Worm (Caenorhabditis elegans) whole organism, L4 larva: Measurements from ENCODE around the gene W04G3.13.
A peak's percentile ranks its signal among the peaks of the same experiment; 100 is the strongest.

Experiments used
- D1046.2 ChIP-seq: fragments of 200-800 bp; sonication (Bioruptor generic); IDR thresholded peaks from 2 replicates; pipeline ENCODE4 v1.3.6; 2022; ENCODE audit warnings: missing genetic modification characterization, missing compliant biosample characterization
- F26F4.8 ChIP-seq: fragments of 200-800 bp; sonication (Bioruptor generic); conservative IDR thresholded peaks from 2 replicates; pipeline ENCODE4 v1.3.6; 2022; ENCODE audit warnings: missing genetic modification characterization, missing compliant biosample characterization
- T26A8.4 ChIP-seq: fragments of 200-800 bp; sonication (Bioruptor generic); IDR thresholded peaks from 2 replicates; pipeline ENCODE4 v1.3.6; 2022; ENCODE audit warnings: missing genetic modification characterization, missing compliant biosample characterization
- aha-1 ChIP-seq: fragments of 150-350 bp; peaks from one replicate; lab custom pipeline; 2014; ENCODE audit warnings: missing biosample characterization, missing genetic modification characterization
- aly-2 ChIP-seq: sonication (generic microtip); optimal IDR thresholded peaks from 2 replicates; lab custom pipeline; 2018; ENCODE audit warnings: missing biosample characterization, missing genetic modification characterization
- ama-1 ChIP-seq: fragments of 150-350 bp; optimal IDR thresholded peaks from 2 replicates; lab custom pipeline; 2014; ENCODE audit warnings: inconsistent platforms, mixed read lengths
- attf-4 ChIP-seq: sonication (generic microtip); optimal IDR thresholded peaks from 3 replicates; lab custom pipeline; 2017; ENCODE audit warnings: missing biosample characterization, missing genetic modification characterization
- ceh-32 ChIP-seq: sonication (generic microtip); optimal IDR thresholded peaks from 2 replicates; lab custom pipeline; 2016; ENCODE audit warnings: mild to moderate bottlenecking, missing genetic modification characterization, missing compliant biosample characterization; ENCODE audit not compliant: poor library complexity
- ceh-62 ChIP-seq: sonication (generic microtip); optimal IDR thresholded peaks from 2 replicates; lab custom pipeline; 2017; ENCODE audit warnings: missing biosample characterization, missing genetic modification characterization
- ceh-82 ChIP-seq: sonication (generic microtip); optimal IDR thresholded peaks from 2 replicates; lab custom pipeline; 2017; ENCODE audit warnings: missing biosample characterization, missing genetic modification characterization
- ces-1 ChIP-seq: fragments of 150-350 bp; sonication (generic microtip); optimal IDR thresholded peaks from 4 replicates; lab custom pipeline; 2014; ENCODE audit warnings: missing biosample characterization, missing genetic modification reagents, missing genetic modification characterization
- cey-2 ChIP-seq: sonication (generic microtip); optimal IDR thresholded peaks from 3 replicates; lab custom pipeline; 2017; ENCODE audit warnings: missing genetic modification characterization, mild to moderate bottlenecking, missing compliant biosample characterization, antibody characterized with exemption, borderline replicate concordance; ENCODE audit not compliant: insufficient read depth
- dmd-9 ChIP-seq: fragments of 200-800 bp; sonication (Bioruptor generic); IDR thresholded peaks from 2 replicates; pipeline ENCODE4 v1.3.6; 2022; ENCODE audit warnings: missing genetic modification reagents, missing genetic modification characterization, missing compliant biosample characterization
- dpl-1 ChIP-seq: fragments of 150-350 bp; optimal IDR thresholded peaks from 2 replicates; lab custom pipeline; 2014; ENCODE audit warnings: missing biosample characterization, missing genetic modification reagents, missing genetic modification characterization
- egl-27 ChIP-seq: sonication (generic microtip); optimal IDR thresholded peaks from 3 replicates; lab custom pipeline; 2017; ENCODE audit warnings: missing biosample characterization, missing genetic modification reagents, missing genetic modification characterization
- egl-43 ChIP-seq: fragments of 200-800 bp; sonication (Bioruptor generic); IDR thresholded peaks from 2 replicates; pipeline ENCODE4 v1.3.6; 2022; ENCODE audit warnings: missing genetic modification reagents, missing genetic modification characterization, missing compliant biosample characterization
- gei-8 ChIP-seq: fragments of 200-800 bp; sonication (Bioruptor generic); optimal IDR thresholded peaks from 2 replicates; lab custom pipeline; 2018; ENCODE audit warnings: mild to moderate bottlenecking, missing genetic modification characterization, missing compliant biosample characterization
- hif-1 ChIP-seq, 2 experiments: sonication (generic microtip); optimal IDR thresholded peaks; 2 replicates each; lab custom pipeline; 2016 to 2017; ENCODE audit warnings: missing compliant biosample characterization in 2 of 2, missing genetic modification characterization in 2 of 2, missing genetic modification reagents in 2 of 2, missing genotype in 2 of 2, mild to moderate bottlenecking in 1 of 2
- hlh-30 ChIP-seq: sonication (generic microtip); optimal IDR thresholded peaks from 2 replicates; lab custom pipeline; 2017; ENCODE audit warnings: antibody characterized with exemption, mild to moderate bottlenecking, missing genetic modification characterization, missing compliant biosample characterization; ENCODE audit not compliant: insufficient read depth
- hmg-1.1 ChIP-seq: fragments of 200-800 bp; sonication (Bioruptor generic); IDR thresholded peaks from 2 replicates; pipeline ENCODE4 v1.3.6; 2022; ENCODE audit warnings: missing genetic modification reagents, missing genetic modification characterization, missing compliant biosample characterization
- lim-7 ChIP-seq: fragments of 200-800 bp; sonication (Bioruptor generic); IDR thresholded peaks from 2 replicates; pipeline ENCODE4 v1.3.6; 2022; ENCODE audit warnings: missing genetic modification characterization, missing compliant biosample characterization
- lin-1 ChIP-seq: fragments of 200-800 bp; sonication (Bioruptor generic); IDR thresholded peaks from 2 replicates; pipeline ENCODE4 v1.3.6; 2022; ENCODE audit warnings: missing genetic modification reagents, missing genetic modification characterization, missing compliant biosample characterization
- lin-15B ChIP-seq: fragments of 150-350 bp; sonication (generic microtip); optimal IDR thresholded peaks from 3 replicates; lab custom pipeline; 2014; ENCODE audit warnings: missing biosample characterization, missing genetic modification characterization
- lin-38 ChIP-seq: fragments of 200-800 bp; sonication (Bioruptor generic); IDR thresholded peaks from 2 replicates; pipeline ENCODE4 v1.3.6; 2022; ENCODE audit warnings: missing genetic modification reagents, missing genetic modification characterization, missing compliant biosample characterization
- lir-3 ChIP-seq: sonication (generic microtip); optimal IDR thresholded peaks from 2 replicates; lab custom pipeline; 2016; ENCODE audit warnings: mild to moderate bottlenecking, missing genetic modification characterization, missing compliant biosample characterization
- lsy-2 ChIP-seq, 2 experiments: fragments of 150-350 bp in 1 of 2; sonication (generic microtip) in 1 of 2; optimal IDR thresholded peaks; 2 replicates each; lab custom pipeline; 2014 to 2017; ENCODE audit warnings: missing biosample characterization in 2 of 2, missing genetic modification characterization in 2 of 2
- madf-9 ChIP-seq: fragments of 200-800 bp; sonication (Bioruptor generic); conservative IDR thresholded peaks from 2 replicates; pipeline ENCODE4 v1.3.6; 2022; ENCODE audit warnings: missing genetic modification reagents, missing genetic modification characterization, missing compliant biosample characterization
- mep-1 ChIP-seq: fragments of 150-350 bp; sonication (generic microtip); optimal IDR thresholded peaks from 3 replicates; lab custom pipeline; 2014; ENCODE audit warnings: missing biosample characterization, missing genetic modification characterization
- mes-2 ChIP-seq: sonication (generic microtip); optimal IDR thresholded peaks from 2 replicates; lab custom pipeline; 2016; ENCODE audit warnings: missing genotype, mild to moderate bottlenecking, missing genetic modification characterization, missing compliant biosample characterization; ENCODE audit not compliant: poor library complexity, severe bottlenecking
- mxl-3 ChIP-seq: fragments of 200-800 bp; sonication (Bioruptor generic); optimal IDR thresholded peaks from 2 replicates; lab custom pipeline; 2018; ENCODE audit warnings: mild to moderate bottlenecking, missing genetic modification characterization, missing compliant biosample characterization
- nhr-10 ChIP-seq: fragments of 150-350 bp; optimal IDR thresholded peaks from 2 replicates; lab custom pipeline; 2014; ENCODE audit warnings: missing biosample characterization, missing genetic modification characterization
- nhr-111 ChIP-seq: fragments of 200-800 bp; sonication (Bioruptor generic); optimal IDR thresholded peaks from 2 replicates; lab custom pipeline; 2018; ENCODE audit warnings: mild to moderate bottlenecking, missing genetic modification characterization, missing compliant biosample characterization
- nhr-237 ChIP-seq: sonication (generic microtip); optimal IDR thresholded peaks from 2 replicates; lab custom pipeline; 2017; ENCODE audit warnings: missing biosample characterization, missing genetic modification characterization
- nhr-25 ChIP-seq: sonication (generic microtip); optimal IDR thresholded peaks from 2 replicates; lab custom pipeline; 2017; ENCODE audit warnings: missing genetic modification characterization, mild to moderate bottlenecking, missing compliant biosample characterization, antibody characterized with exemption, moderate library complexity, borderline replicate concordance; ENCODE audit not compliant: insufficient read depth
- nhr-28 ChIP-seq: fragments of 150-350 bp; optimal IDR thresholded peaks from 2 replicates; lab custom pipeline; 2014; ENCODE audit warnings: missing biosample characterization, missing genetic modification characterization
- nhr-48 ChIP-seq: sonication (generic microtip); optimal IDR thresholded peaks from 2 replicates; lab custom pipeline; 2016; ENCODE audit warnings: mild to moderate bottlenecking, missing genetic modification characterization, missing compliant biosample characterization
- rbr-2 ChIP-seq: sonication (generic microtip); optimal IDR thresholded peaks from 2 replicates; lab custom pipeline; 2016; ENCODE audit warnings: missing genotype, missing genetic modification characterization, missing compliant biosample characterization
- saeg-2 ChIP-seq: fragments of 200-800 bp; sonication (Bioruptor generic); IDR thresholded peaks from 2 replicates; pipeline ENCODE4 v1.3.6; 2022; ENCODE audit warnings: missing genetic modification reagents, missing genetic modification characterization, missing compliant biosample characterization
- sdz-12 ChIP-seq: fragments of 200-800 bp; sonication (Bioruptor generic); optimal IDR thresholded peaks from 2 replicates; lab custom pipeline; 2018; ENCODE audit warnings: mild to moderate bottlenecking, missing genetic modification characterization, missing compliant biosample characterization
- skn-1 ChIP-seq: fragments of 150-350 bp; optimal IDR thresholded peaks from 2 replicates; lab custom pipeline; 2014; ENCODE audit warnings: missing biosample characterization, missing genetic modification characterization
- spr-3 ChIP-seq: fragments of 200-800 bp; sonication (Bioruptor generic); optimal IDR thresholded peaks from 2 replicates; lab custom pipeline; 2018; ENCODE audit warnings: mild to moderate bottlenecking, missing genetic modification characterization, missing compliant biosample characterization
- tag-97 ChIP-seq: fragments of 200-800 bp; sonication (Bioruptor generic); IDR thresholded peaks from 2 replicates; pipeline ENCODE4 v1.3.6; 2022; ENCODE audit warnings: missing genetic modification characterization, missing compliant biosample characterization
- tra-1 ChIP-seq: fragments of 200-800 bp; sonication (Bioruptor generic); IDR thresholded peaks from 2 replicates; pipeline ENCODE4 v1.3.6; 2022; ENCODE audit warnings: missing genetic modification reagents, missing genetic modification characterization, missing compliant biosample characterization
- zip-11 ChIP-seq: fragments of 200-800 bp; sonication (Bioruptor generic); IDR thresholded peaks from 2 replicates; pipeline ENCODE4 v1.3.6; 2022; ENCODE audit warnings: missing genetic modification characterization, missing compliant biosample characterization
- ztf-11 ChIP-seq: fragments of 150-350 bp; optimal IDR thresholded peaks from 2 replicates; lab custom pipeline; 2014; ENCODE audit warnings: missing biosample characterization, missing genetic modification characterization

Gene W04G3.13

ce11 chrX:11079667-11080066 is at the start of gene W04G3.13:
Gene W04G3.13 (minus strand): TSS chrX:11079767.
- no peak for TF ChIP-seq zip-11 (GFP tag; lab: Robert Waterston, UW)
- TF ChIP-seq skn-1 (tag; lab: Kevin White, UChicago): no peak
- no peak for TF ChIP-seq hmg-1.1

ce11 chrX:11126259-11126658 is 46.7 kb upstream of the W04G3.13 start:
- TF ChIP-seq hif-1 (tag; optimal IDR thresholded peaks at IDR 0.05; lab: Kevin White, UChicago) (no peak), mep-1 (tag; lab: Kevin White, UChicago) (no peak), D1046.2 (GFP tag; lab: Robert Waterston, UW) (no peak), cey-2 (no peak), tag-97 (GFP tag; lab: Robert Waterston, UW) (no peak), nhr-237 (no peak), F26F4.8 (GFP tag; lab: Robert Waterston, UW) (no peak), hlh-30 (tag; lab: Kevin White, UChicago) (no peak), madf-9 (GFP tag; lab: Robert Waterston, UW) (no peak), lsy-2 (tag; optimal IDR thresholded peaks at IDR 0.05; lab: Kevin White, UChicago) (no peak), lin-38 (GFP tag; lab: Robert Waterston, UW) (no peak), nhr-48 (no peak), spr-3 (no peak), egl-27 (tag; lab: Kevin White, UChicago) (no peak), dpl-1 (GFP tag; lab: Kevin White, UChicago) (no peak), saeg-2 (no peak), nhr-10 (tag; lab: Kevin White, UChicago) (no peak)
- TF ChIP-seq, all 104 proteins: peak for 0

- TF ChIP-seq hlh-30 (tag; lab: Kevin White, UChicago) (no peak), mxl-3 (GFP tag; lab: Kevin White, UChicago) (no peak), egl-43 (no peak), lin-15B (tag; lab: Kevin White, UChicago) (no peak), lsy-2 (tag; optimal IDR thresholded peaks at IDR 0.05; lab: Kevin White, UChicago) (no peak), attf-4 (tag; lab: Kevin White, UChicago) (no peak), ceh-62 (tag; lab: Kevin White, UChicago) (no peak), zip-11 (GFP tag; lab: Robert Waterston, UW) (no peak), T26A8.4 (GFP tag; lab: Robert Waterston, UW) (no peak), gei-8 (GFP tag; lab: Kevin White, UChicago) (no peak), ces-1 (no peak), nhr-111 (GFP tag; lab: Kevin White, UChicago) (no peak), ztf-11 (tag; lab: Kevin White, UChicago) (no peak)
These were observed 46.0 kb upstream of the W04G3.13 start, which contains the start of gene alr-1 for ce11 chrX:11125520-11125919. Gene alr-1 (minus strand): TSS chrX:11125620.

- no peak for TF ChIP-seq aly-2
- no peak for TF ChIP-seq nhr-28
- no peak for TF ChIP-seq lim-7 (GFP tag; lab: Robert Waterston, UW)
- TF ChIP-seq ceh-82 (tag; lab: Kevin White, UChicago): no peak
- TF ChIP-seq lin-1 (GFP tag; lab: Robert Waterston, UW): no peak
These were observed 44.4 kb upstream of the W04G3.13 start for ce11 chrX:11123998-11124397.

ce11 chrX:11122412-11122811 is 42.8 kb upstream of the W04G3.13 start:
- no peak for TF ChIP-seq mes-2 (tag; lab: Kevin White, UChicago)
- TF ChIP-seq aha-1: peak; percentile 58
- no peak for TF ChIP-seq rbr-2 (tag; lab: Kevin White, UChicago)
- no peak for TF ChIP-seq lin-1 (GFP tag; lab: Robert Waterston, UW)
- no peak for TF ChIP-seq ama-1 (lab: Kevin White, UChicago)
- TF ChIP-seq sdz-12 (GFP tag; lab: Kevin White, UChicago): no peak
- TF ChIP-seq cey-2: no peak
- no peak for TF ChIP-seq ceh-32
- no peak for TF ChIP-seq tag-97 (GFP tag; lab: Robert Waterston, UW)
- no peak for TF ChIP-seq nhr-25 (tag; lab: Kevin White, UChicago)
- no peak for TF ChIP-seq lir-3
- no peak for TF ChIP-seq skn-1 (tag; lab: Kevin White, UChicago)
- no peak for TF ChIP-seq tra-1 (GFP tag; lab: Robert Waterston, UW)
- TF ChIP-seq dmd-9 (GFP tag; lab: Robert Waterston, UW): no peak
- TF ChIP-seq saeg-2: no peak
